Fruit fly (Drosophila melanogaster) whole organism, pupa: ENCODE measurements around the gene Mccc1.

Source experiments
- CG10348 ChIP-seq: fragments of 200-800 bp; sonication (Bioruptor generic); IDR thresholded peaks from 2 replicates; pipeline ENCODE4 v1.3.6; 2022; ENCODE audit warnings: missing biosample characterization, missing genetic modification characterization
- CG12605 ChIP-seq: fragments of 200-800 bp; sonication (Bioruptor generic); IDR thresholded peaks from 2 replicates; pipeline ENCODE4 v1.3.6; 2022; ENCODE audit warnings: missing biosample characterization, missing genetic modification characterization
- CG13204 ChIP-seq: fragments of 200-800 bp; sonication (Bioruptor generic); optimal IDR thresholded peaks from 2 replicates; lab custom pipeline; 2018; ENCODE audit warnings: missing biosample characterization, mild to moderate bottlenecking, missing genetic modification characterization, moderate library complexity
- CG14655 ChIP-seq: fragments of 200-800 bp; sonication (Bioruptor generic); optimal IDR thresholded peaks from 3 replicates; lab custom pipeline; 2017; ENCODE audit warnings: mild to moderate bottlenecking, missing biosample characterization, missing genetic modification reagents, missing genetic modification characterization
- CG15710 ChIP-seq: fragments of 200-800 bp; sonication (Bioruptor generic); optimal IDR thresholded peaks from 2 replicates; lab custom pipeline; 2018; ENCODE audit warnings: missing biosample characterization, mild to moderate bottlenecking, missing genetic modification characterization, moderate library complexity
- CG17806 ChIP-seq: fragments of 200-800 bp; sonication (Bioruptor generic); optimal IDR thresholded peaks from 2 replicates; lab custom pipeline; 2018; ENCODE audit warnings: missing biosample characterization, mild to moderate bottlenecking, missing genetic modification characterization, moderate library complexity
- CG32121 ChIP-seq: fragments of 200-800 bp; sonication (Bioruptor generic); IDR thresholded peaks from 2 replicates; pipeline ENCODE4 v1.3.6; 2022; ENCODE audit warnings: missing biosample characterization, missing genetic modification characterization
- CG34367 ChIP-seq: fragments of 200-800 bp; sonication (Bioruptor generic); optimal IDR thresholded peaks from 2 replicates; lab custom pipeline; 2018; ENCODE audit warnings: missing biosample characterization, mild to moderate bottlenecking, missing genetic modification characterization
- CG4496 ChIP-seq: fragments of 200-800 bp; sonication (Bioruptor generic); IDR thresholded peaks from 3 replicates; pipeline ENCODE4 v1.3.6; 2022; ENCODE audit warnings: missing biosample characterization, missing genetic modification characterization
- CG8159 ChIP-seq: fragments of 200-800 bp; sonication (Bioruptor generic); optimal IDR thresholded peaks from 3 replicates; lab custom pipeline; 2018; ENCODE audit warnings: missing biosample characterization, mild to moderate bottlenecking, missing genetic modification characterization, moderate library complexity
- CG8301 ChIP-seq: fragments of 200-800 bp; sonication (Bioruptor generic); optimal IDR thresholded peaks from 2 replicates; lab custom pipeline; 2018; ENCODE audit warnings: missing biosample characterization, mild to moderate bottlenecking, missing genetic modification characterization
- CG9948 ChIP-seq: fragments of 200-800 bp; sonication (Bioruptor generic); optimal IDR thresholded peaks from 2 replicates; lab custom pipeline; 2018; ENCODE audit warnings: missing biosample characterization, mild to moderate bottlenecking, missing genetic modification characterization, moderate library complexity
- D1 ChIP-seq: fragments of 200-800 bp; sonication (Bioruptor generic); optimal IDR thresholded peaks from 2 replicates; lab custom pipeline; 2018; ENCODE audit warnings: missing biosample characterization, mild to moderate bottlenecking, missing genetic modification characterization, moderate library complexity
- EcR ChIP-seq: fragments of 200-800 bp; sonication (Bioruptor generic); optimal IDR thresholded peaks from 3 replicates; lab custom pipeline; 2019; ENCODE audit warnings: missing biosample characterization, missing genetic modification characterization, mild to moderate bottlenecking, moderate library complexity, missing genetic modification reagents
- Ets98B ChIP-seq: fragments of 200-800 bp; sonication (Bioruptor generic); IDR thresholded peaks from 2 replicates; pipeline ENCODE4 v1.3.6; 2022; ENCODE audit warnings: missing biosample characterization, missing genetic modification characterization
- Pif1A ChIP-seq: fragments of 200-800 bp; sonication (Bioruptor generic); optimal IDR thresholded peaks from 3 replicates; lab custom pipeline; 2016; ENCODE audit warnings: missing biosample characterization, missing genetic modification characterization
- Pif1B ChIP-seq: fragments of 200-800 bp; sonication (Bioruptor generic); optimal IDR thresholded peaks from 3 replicates; lab custom pipeline; 2016; ENCODE audit warnings: missing biosample characterization, missing genetic modification characterization
- Snoo ChIP-seq: fragments of 200-800 bp; sonication (Bioruptor generic); optimal IDR thresholded peaks from 3 replicates; lab custom pipeline; 2017; ENCODE audit warnings: missing biosample characterization, mild to moderate bottlenecking, missing genetic modification characterization, inconsistent platforms
- fd96Ca ChIP-seq: fragments of 200-800 bp; sonication (Bioruptor generic); IDR thresholded peaks from 3 replicates; pipeline ENCODE4 v1.3.6; 2022; ENCODE audit warnings: missing biosample characterization, missing genetic modification characterization
- gl ChIP-seq: fragments of 200-800 bp; sonication (Bioruptor generic); optimal IDR thresholded peaks from 2 replicates; lab custom pipeline; 2018; ENCODE audit warnings: missing biosample characterization, mild to moderate bottlenecking, missing genetic modification characterization
- rn ChIP-seq: fragments of 200-800 bp; sonication (Bioruptor generic); IDR thresholded peaks from 2 replicates; pipeline ENCODE4 v1.3.6; 2022; ENCODE audit warnings: missing biosample characterization, missing genetic modification characterization

The Mccc1 gene

dm6 chr3R:31812117-31812975 lies 18.6 kb upstream of the Mccc1 start, which contains the start of the genes FeCH and RhoGAP100F:
Gene FeCH, minus strand, starts transcription at chr3R:31812296.
Gene RhoGAP100F, plus strand, starts transcription at chr3R:31812609.
- no peak for TF ChIP-seq fd96Ca (GFP tag; lab: Robert Waterston, UW)
- TF ChIP-seq CG34367 = no peak
- no peak for TF ChIP-seq rn
- TF ChIP-seq CG32121 (GFP tag; lab: Robert Waterston, UW) = no peak
- TF ChIP-seq CG14655 = no peak

dm6 chr3R:31810073-31810530 lies 16.4 kb upstream of the Mccc1 start, which contains the start of gene Rift:
Gene Rift, minus strand, starts transcription at chr3R:31810186.
- TF ChIP-seq CG10348 (GFP tag; lab: Robert Waterston, UW) (no peak), EcR (no peak), CG8301 (tag; lab: Kevin White, UChicago) (no peak), fd96Ca (GFP tag; lab: Robert Waterston, UW) (no peak), CG15710 (peak; percentile 45), CG8159 (peak; percentile 28), CG32121 (GFP tag; lab: Robert Waterston, UW) (no peak), CG12605 (peak; percentile 46), Ets98B (peak; percentile 64), CG13204 (no peak), CG4496 (peak; percentile 72), Pif1B (GFP tag; lab: Kevin White, UChicago) (no peak), Pif1A (no peak), CG34367 (no peak), D1 (no peak), Snoo (tag; lab: Kevin White, UChicago) (peak; percentile 14), CG9948 (tag; lab: Kevin White, UChicago) (no peak), rn (no peak), CG14655 (no peak), CG17806 (peak; percentile 36), gl (peak; percentile 7)

DNA sequence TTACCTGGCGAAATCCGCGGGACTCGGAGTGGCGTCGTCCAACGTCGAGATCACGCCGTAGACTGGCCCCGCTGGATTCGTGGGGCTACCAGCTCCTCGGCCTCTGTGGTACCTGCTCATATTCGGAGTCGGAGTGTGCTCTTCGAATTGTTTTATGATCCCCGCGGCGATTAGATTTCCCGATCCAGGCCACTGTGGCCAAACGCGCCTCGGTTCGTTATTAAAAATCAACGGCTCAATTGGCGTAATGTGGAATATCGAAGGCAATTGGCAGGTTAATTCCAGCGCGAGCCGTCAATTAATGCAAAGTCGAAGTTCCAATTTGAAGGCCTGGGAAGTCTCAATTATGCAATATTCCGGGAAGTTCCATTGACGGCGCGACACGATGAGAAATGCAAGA lies 15.9 kb upstream of the Mccc1 start:
- TF ChIP-seq CG12605 (no peak), CG34367 (no peak), rn (no peak), Pif1A (no peak), CG8159 (no peak), Snoo (tag; lab: Kevin White, UChicago) (no peak), CG10348 (GFP tag; lab: Robert Waterston, UW) (no peak), CG9948 (tag; lab: Kevin White, UChicago) (no peak), CG4496 (no peak), Ets98B (no peak)

DNA sequence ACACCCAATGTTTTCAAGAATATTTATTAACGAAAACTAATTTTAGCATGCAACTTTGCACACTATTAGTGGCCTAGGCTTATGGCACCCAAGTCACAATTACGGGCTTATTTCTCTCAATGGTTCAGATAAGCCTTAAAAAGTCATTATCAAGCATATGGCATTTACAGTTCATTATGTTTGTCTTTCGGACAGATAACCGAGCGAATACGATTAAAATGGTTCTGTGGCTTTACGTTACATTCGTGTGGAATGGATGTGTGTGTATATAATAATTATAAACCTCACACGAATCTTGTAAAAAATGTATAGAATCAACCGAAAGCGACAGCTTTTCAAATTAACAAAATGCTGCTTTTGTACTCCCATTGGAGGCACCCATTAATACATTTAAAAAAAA lies 14.9 kb upstream of the Mccc1 start:
- TF ChIP-seq CG4496 (no peak), CG10348 (GFP tag; lab: Robert Waterston, UW) (no peak), Ets98B (no peak), Pif1B (GFP tag; lab: Kevin White, UChicago) (no peak), CG13204 (no peak), CG14655 (no peak), CG34367 (no peak), CG17806 (no peak), CG8159 (no peak), EcR (no peak), CG15710 (no peak), CG12605 (no peak), Pif1A (no peak), rn (no peak)
- TF ChIP-seq, all 21 proteins: peak for 0

dm6 chr3R:31805228-31805738 lies 11.6 kb upstream of the Mccc1 start, which contains the start of the genes CG42233 and CG1971:
Gene CG42233, minus strand, starts transcription at chr3R:31805278.
Gene CG1971, plus strand, starts transcription at chr3R:31805468.
- peak; percentile 70; the same call in 2 of the 3 replicates for TF ChIP-seq fd96Ca (GFP tag; lab: Robert Waterston, UW)
- no peak for TF ChIP-seq CG14655
- TF ChIP-seq CG8159 = no peak
- no peak for TF ChIP-seq Pif1A
- no peak for TF ChIP-seq Snoo (tag; lab: Kevin White, UChicago)
- TF ChIP-seq CG9948 (tag; lab: Kevin White, UChicago) = no peak
- TF ChIP-seq CG17806 = no peak
- peak; percentile 17; the same call in 1 of the 2 replicates for TF ChIP-seq CG32121 (GFP tag; lab: Robert Waterston, UW)
- no peak for TF ChIP-seq CG8301 (tag; lab: Kevin White, UChicago)
- TF ChIP-seq CG12605 = no peak
- TF ChIP-seq EcR = no peak
- peak; percentile 23; the same call in 1 of the 2 replicates for TF ChIP-seq rn
- TF ChIP-seq CG4496 = peak; percentile 66; the same call in 2 of the 3 replicates
- TF ChIP-seq Pif1B (GFP tag; lab: Kevin White, UChicago) = no peak
- TF ChIP-seq CG15710 = no peak
- no peak for TF ChIP-seq CG13204
- TF ChIP-seq D1 = no peak
- TF ChIP-seq gl = peak; percentile 26
- no peak for TF ChIP-seq CG10348 (GFP tag; lab: Robert Waterston, UW)
- peak; percentile 62; the same call in 1 of the 2 replicates for TF ChIP-seq Ets98B
- no peak for TF ChIP-seq CG34367

DNA sequence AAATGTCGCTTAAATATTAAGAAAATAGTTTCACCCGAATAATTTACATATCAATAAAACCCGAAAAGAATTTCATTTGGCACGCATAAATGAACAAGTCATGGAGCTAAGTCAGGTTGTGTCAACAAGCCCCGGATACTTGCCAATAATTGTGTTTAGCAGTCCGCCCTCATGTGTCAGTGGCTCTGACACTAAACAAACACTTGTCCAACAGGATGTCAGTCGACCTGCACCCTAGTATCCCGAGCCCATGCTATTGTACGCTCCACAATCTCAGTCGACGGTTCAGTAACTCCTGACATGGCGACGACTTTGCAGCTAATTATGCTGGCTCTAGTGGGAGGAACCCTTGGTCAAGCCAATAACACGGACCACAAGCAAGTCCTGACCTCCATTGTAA lies 7.0 kb upstream of the Mccc1 start, which contains the start of gene Ir100a:
Gene Ir100a (plus strand): TSS at position 301 of the 400 bp plus-strand sequence.
- no peak for TF ChIP-seq Pif1A

- TF ChIP-seq CG12605 (peak; percentile 18; the same call in 1 of the 2 replicates), gl (no peak), CG4496 (0 out of 3 replicates have a peak, but pooled peaks have one; percentile 27)
These were observed 750 bp upstream of the Mccc1 start for dm6 chr3R:31794457-31794856.
